Worm (Caenorhabditis elegans) whole organism, L1 larva: ENCODE results near the gene T05A7.13.

Source experiments
- C04F5.9 ChIP-seq: sonication (generic microtip); optimal IDR thresholded peaks from 2 replicates; lab custom pipeline; 2016; ENCODE audit warnings: missing genetic modification characterization, missing compliant biosample characterization
- C16A3.4 ChIP-seq: fragments of 150-350 bp; optimal IDR thresholded peaks from 2 replicates; lab custom pipeline; 2014; ENCODE audit warnings: missing biosample characterization, missing genetic modification characterization
- aly-2 ChIP-seq: fragments of 150-350 bp; optimal IDR thresholded peaks from 2 replicates; lab custom pipeline; 2014; ENCODE audit warnings: missing biosample characterization, missing genetic modification characterization
- blmp-1 ChIP-seq: fragments of 150-350 bp; optimal IDR thresholded peaks from 2 replicates; lab custom pipeline; 2014; ENCODE audit warnings: missing biosample characterization, missing genetic modification characterization
- ceh-8 ChIP-seq: fragments of 200-800 bp; sonication (Bioruptor generic); optimal IDR thresholded peaks from 2 replicates; lab custom pipeline; 2018; ENCODE audit warnings: mild to moderate bottlenecking, missing genetic modification characterization, moderate library complexity, missing compliant biosample characterization
- ceh-82 ChIP-seq, 3 experiments: fragments of 150-350 bp in 1 of 3; sonication (generic microtip) in 2 of 3; optimal IDR thresholded peaks; 2 replicates each; lab custom pipeline; 2014 to 2017; ENCODE audit warnings: missing biosample characterization in 3 of 3, missing genetic modification characterization in 3 of 3
- ceh-88 ChIP-seq: fragments of 200-800 bp; sonication (Bioruptor generic); IDR thresholded peaks from 2 replicates; pipeline ENCODE4 v1.3.6; 2022; ENCODE audit warnings: missing genetic modification characterization, missing compliant biosample characterization
- dsc-1 ChIP-seq: sonication (generic microtip); optimal IDR thresholded peaks from 2 replicates; lab custom pipeline; 2016; ENCODE audit warnings: mild to moderate bottlenecking, missing genetic modification characterization, missing compliant biosample characterization
- efl-1 ChIP-seq, 4 experiments: fragments of 150-350 bp; optimal IDR thresholded peaks in 3 of 4; peaks in 1 of 4; 1 replicate in 1 of 4; 2 replicates in 3 of 4; lab custom pipeline; 2014; ENCODE audit warnings: missing biosample characterization in 2 of 4, missing genetic modification characterization in 2 of 4, missing genetic modification reagents in 2 of 4
- egl-13 ChIP-seq: sonication (generic microtip); optimal IDR thresholded peaks from 2 replicates; lab custom pipeline; 2016; ENCODE audit warnings: missing genotype, missing genetic modification reagents, missing genetic modification characterization, missing compliant biosample characterization
- elt-2 ChIP-seq: sonication (generic microtip); optimal IDR thresholded peaks from 2 replicates; lab custom pipeline; 2016; ENCODE audit warnings: missing genetic modification characterization, mild to moderate bottlenecking, inconsistent platforms, missing compliant biosample characterization, missing genetic modification reagents
- elt-3 ChIP-seq, 6 experiments: fragments of 150-350 bp in 1 of 6; sonication (generic microtip); optimal IDR thresholded peaks; 2 replicates each; lab custom pipeline; 2017 to 2018; ENCODE audit warnings: missing biosample characterization in 6 of 6, missing genetic modification characterization in 6 of 6, inconsistent platforms in 1 of 6
- fkh-10 ChIP-seq: sonication (generic microtip); optimal IDR thresholded peaks from 2 replicates; lab custom pipeline; 2017; ENCODE audit warnings: missing biosample characterization, missing genetic modification reagents, missing genetic modification characterization
- fkh-8 ChIP-seq: sonication (generic microtip); optimal IDR thresholded peaks from 2 replicates; lab custom pipeline; 2016; ENCODE audit warnings: mild to moderate bottlenecking, missing genetic modification characterization, missing compliant biosample characterization
- grh-1 ChIP-seq: fragments of 200-800 bp; sonication (Bioruptor generic); IDR thresholded peaks from 2 replicates; pipeline ENCODE4 v1.3.6; 2022; ENCODE audit warnings: missing genetic modification reagents, missing genetic modification characterization, missing compliant biosample characterization
- isw-1 ChIP-seq: fragments of 200-800 bp; sonication (Bioruptor generic); IDR thresholded peaks from 2 replicates; pipeline ENCODE4 v1.3.6; 2022; ENCODE audit warnings: missing genetic modification characterization, missing compliant biosample characterization
- jun-1 ChIP-seq: fragments of 150-350 bp; optimal IDR thresholded peaks from 2 replicates; lab custom pipeline; 2014; ENCODE audit warnings: missing biosample characterization, missing genetic modification reagents, missing genetic modification characterization
- lin-13 ChIP-seq: fragments of 150-350 bp; optimal IDR thresholded peaks from 2 replicates; lab custom pipeline; 2014; ENCODE audit warnings: missing biosample characterization, missing genetic modification reagents, missing genetic modification characterization
- lin-14 ChIP-seq: fragments of 200-800 bp; sonication (Bioruptor generic); optimal IDR thresholded peaks from 2 replicates; lab custom pipeline; 2018; ENCODE audit warnings: mild to moderate bottlenecking, missing genetic modification characterization, moderate library complexity, missing compliant biosample characterization
- lin-15B ChIP-seq: fragments of 150-350 bp; sonication (generic microtip); optimal IDR thresholded peaks from 3 replicates; lab custom pipeline; 2014; ENCODE audit warnings: missing biosample characterization, missing genetic modification characterization
- lin-35 ChIP-seq, 2 experiments: fragments of 150-350 bp; optimal IDR thresholded peaks; 2 replicates each; lab custom pipeline; 2014; ENCODE audit warnings: missing biosample characterization in 2 of 2, missing genetic modification characterization in 2 of 2, missing genetic modification reagents in 2 of 2
- lir-3 ChIP-seq: sonication (generic microtip); optimal IDR thresholded peaks from 2 replicates; lab custom pipeline; 2016; ENCODE audit warnings: mild to moderate bottlenecking, missing genetic modification characterization, moderate library complexity, missing compliant biosample characterization; ENCODE audit not compliant: poor library complexity
- lsy-2 ChIP-seq, 2 experiments: fragments of 150-350 bp; optimal IDR thresholded peaks; 2 replicates each; lab custom pipeline; 2014; ENCODE audit warnings: missing biosample characterization in 2 of 2, missing genetic modification characterization in 2 of 2
- mab-9 ChIP-seq: fragments of 200-800 bp; sonication (Bioruptor generic); IDR thresholded peaks from 2 replicates; pipeline ENCODE4 v1.3.6; 2022; ENCODE audit warnings: missing genetic modification reagents, missing genetic modification characterization, missing compliant biosample characterization
- mdl-1 ChIP-seq, 2 experiments: fragments of 150-350 bp; optimal IDR thresholded peaks; 2 replicates each; lab custom pipeline; 2014 to 2017; ENCODE audit warnings: missing biosample characterization in 2 of 2, missing genetic modification characterization in 2 of 2, inconsistent platforms in 1 of 2
- mep-1 ChIP-seq: fragments of 150-350 bp; optimal IDR thresholded peaks from 2 replicates; lab custom pipeline; 2014; ENCODE audit warnings: missing biosample characterization, missing genetic modification characterization
- nhr-19 ChIP-seq: fragments of 200-800 bp; sonication (Bioruptor generic); conservative IDR thresholded peaks from 2 replicates; pipeline ENCODE4 v1.3.6; 2022; ENCODE audit warnings: missing genetic modification characterization, missing compliant biosample characterization
- nhr-20 ChIP-seq: sonication (generic microtip); optimal IDR thresholded peaks from 2 replicates; lab custom pipeline; 2016; ENCODE audit warnings: mild to moderate bottlenecking, missing genetic modification characterization, missing compliant biosample characterization
- nhr-237 ChIP-seq: fragments of 150-350 bp; optimal IDR thresholded peaks from 2 replicates; lab custom pipeline; 2014; ENCODE audit warnings: missing biosample characterization, missing genetic modification characterization
- nhr-47 ChIP-seq: sonication (generic microtip); optimal IDR thresholded peaks from 2 replicates; lab custom pipeline; 2016; ENCODE audit warnings: mild to moderate bottlenecking, missing genetic modification characterization, moderate library complexity, missing compliant biosample characterization
- nhr-71 ChIP-seq: sonication (generic microtip); optimal IDR thresholded peaks from 2 replicates; lab custom pipeline; 2016; ENCODE audit warnings: mild to moderate bottlenecking, missing genetic modification characterization, moderate library complexity, missing compliant biosample characterization
- nhr-77 ChIP-seq: fragments of 150-350 bp; optimal IDR thresholded peaks from 2 replicates; lab custom pipeline; 2014; ENCODE audit warnings: missing biosample characterization, missing genetic modification characterization
- nhr-85 ChIP-seq: sonication (generic microtip); peaks from one replicate; lab custom pipeline; 2016; ENCODE audit warnings: missing genetic modification characterization, inconsistent platforms, missing compliant biosample characterization
- nhr-90 ChIP-seq: sonication (generic microtip); optimal IDR thresholded peaks from 2 replicates; lab custom pipeline; 2016; ENCODE audit warnings: mild to moderate bottlenecking, missing genetic modification characterization, missing compliant biosample characterization; ENCODE audit not compliant: poor library complexity
- pax-3 ChIP-seq: fragments of 200-800 bp; sonication (Bioruptor generic); optimal IDR thresholded peaks from 2 replicates; lab custom pipeline; 2018; ENCODE audit warnings: mild to moderate bottlenecking, missing genetic modification characterization, moderate library complexity, missing compliant biosample characterization
- rnt-1 ChIP-seq: sonication (generic microtip); optimal IDR thresholded peaks from 2 replicates; lab custom pipeline; 2016; ENCODE audit warnings: mild to moderate bottlenecking, missing genetic modification characterization, moderate library complexity, missing compliant biosample characterization
- skn-1 ChIP-seq: fragments of 150-350 bp; optimal IDR thresholded peaks from 2 replicates; lab custom pipeline; 2014; ENCODE audit warnings: missing biosample characterization, missing genetic modification characterization
- snu-23 ChIP-seq: sonication (generic microtip); optimal IDR thresholded peaks from 2 replicates; lab custom pipeline; 2016; ENCODE audit warnings: missing genetic modification characterization, missing compliant biosample characterization
- sox-4 ChIP-seq: sonication (generic microtip); optimal IDR thresholded peaks from 2 replicates; lab custom pipeline; 2016; ENCODE audit warnings: missing genetic modification characterization, missing compliant biosample characterization
- swsn-7 ChIP-seq: sonication (generic microtip); optimal IDR thresholded peaks from 2 replicates; lab custom pipeline; 2016; ENCODE audit warnings: missing genetic modification characterization, missing compliant biosample characterization
- tbx-2 ChIP-seq: sonication (generic microtip); optimal IDR thresholded peaks from 2 replicates; lab custom pipeline; 2016; ENCODE audit warnings: missing genetic modification characterization, missing compliant biosample characterization
- unc-130 ChIP-seq: fragments of 150-350 bp; optimal IDR thresholded peaks from 2 replicates; lab custom pipeline; 2017; ENCODE audit warnings: missing biosample characterization, missing genetic modification characterization, inconsistent platforms
- unc-86 ChIP-seq: sonication (generic microtip); optimal IDR thresholded peaks from 2 replicates; lab custom pipeline; 2016; ENCODE audit warnings: missing genetic modification characterization, missing compliant biosample characterization
- vab-15 ChIP-seq: sonication (generic microtip); optimal IDR thresholded peaks from 2 replicates; lab custom pipeline; 2017; ENCODE audit warnings: missing genotype, mild to moderate bottlenecking, missing genetic modification characterization, missing compliant biosample characterization
- ztf-11 ChIP-seq, 2 experiments: sonication (generic microtip); optimal IDR thresholded peaks; 2 replicates each; lab custom pipeline; 2016 to 2017; ENCODE audit warnings: missing genetic modification characterization in 2 of 2, missing biosample characterization in 1 of 2, missing compliant biosample characterization in 1 of 2

Gene T05A7.13

DNA sequence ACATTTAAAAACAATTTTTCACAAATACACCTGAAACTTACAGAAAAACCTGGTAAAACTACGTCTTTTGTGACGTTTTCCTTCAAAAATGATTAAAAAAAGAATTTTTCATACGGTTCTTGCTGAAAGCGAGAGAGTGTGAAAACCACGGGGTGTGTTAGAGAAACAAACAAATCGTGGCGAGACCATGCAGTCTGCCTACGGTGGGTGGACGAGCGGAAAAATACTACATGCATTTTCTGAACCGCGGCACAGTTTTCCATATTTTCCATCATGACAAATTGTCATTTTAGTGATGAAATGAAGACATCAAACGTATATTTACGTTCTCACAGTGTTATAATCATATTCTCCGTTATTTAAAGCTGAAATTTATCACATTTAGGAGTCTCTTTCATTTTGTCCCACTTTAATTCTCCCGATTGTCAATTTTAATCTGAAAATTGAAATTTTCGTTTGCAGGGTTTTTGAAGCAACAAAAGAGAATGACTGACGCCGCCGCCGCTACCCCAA is 45.2 kb upstream of the T05A7.13 start, which contains the start of the genes F10G7.9 and tsn-1 (continued):
- peak; percentile 58 for TF ChIP-seq nhr-20
- TF ChIP-seq tbx-2 (tag; lab: Kevin White, UChicago) = peak; percentile 45

DNA sequence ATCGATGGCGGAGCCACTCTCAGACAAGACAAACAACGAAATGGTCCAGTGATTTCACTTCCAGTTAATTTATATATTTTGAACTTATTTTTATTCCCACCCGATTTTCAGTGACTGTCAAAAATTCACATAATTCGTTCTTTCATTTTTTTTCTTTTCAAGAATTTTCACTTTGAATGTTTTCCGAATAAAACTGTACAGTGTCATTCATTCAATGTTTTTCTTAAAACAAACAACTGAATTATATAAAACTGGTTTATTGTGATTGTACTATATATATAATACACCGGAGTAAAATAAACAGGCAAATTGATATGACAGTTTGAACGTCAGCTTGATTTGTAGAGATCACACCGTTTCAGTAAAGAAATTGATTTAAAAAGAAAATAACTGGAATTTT is 41.8 kb upstream of the T05A7.13 start:
- no peak for TF ChIP-seq rnt-1 (tag; lab: Kevin White, UChicago)
- no peak for TF ChIP-seq nhr-19 (GFP tag; lab: Robert Waterston, UW)
- TF ChIP-seq isw-1 (GFP tag; lab: Robert Waterston, UW) = no peak
- no peak for TF ChIP-seq fkh-10 (GFP tag; lab: Kevin White, UChicago)
- no peak for TF ChIP-seq nhr-71
- no peak for TF ChIP-seq mdl-1 (tag; optimal IDR thresholded peaks at IDR 0.05; lab: Kevin White, UChicago)
- TF ChIP-seq nhr-90 (tag; lab: Kevin White, UChicago) = no peak
- no peak for TF ChIP-seq ceh-88 (GFP tag; lab: Robert Waterston, UW)

DNA sequence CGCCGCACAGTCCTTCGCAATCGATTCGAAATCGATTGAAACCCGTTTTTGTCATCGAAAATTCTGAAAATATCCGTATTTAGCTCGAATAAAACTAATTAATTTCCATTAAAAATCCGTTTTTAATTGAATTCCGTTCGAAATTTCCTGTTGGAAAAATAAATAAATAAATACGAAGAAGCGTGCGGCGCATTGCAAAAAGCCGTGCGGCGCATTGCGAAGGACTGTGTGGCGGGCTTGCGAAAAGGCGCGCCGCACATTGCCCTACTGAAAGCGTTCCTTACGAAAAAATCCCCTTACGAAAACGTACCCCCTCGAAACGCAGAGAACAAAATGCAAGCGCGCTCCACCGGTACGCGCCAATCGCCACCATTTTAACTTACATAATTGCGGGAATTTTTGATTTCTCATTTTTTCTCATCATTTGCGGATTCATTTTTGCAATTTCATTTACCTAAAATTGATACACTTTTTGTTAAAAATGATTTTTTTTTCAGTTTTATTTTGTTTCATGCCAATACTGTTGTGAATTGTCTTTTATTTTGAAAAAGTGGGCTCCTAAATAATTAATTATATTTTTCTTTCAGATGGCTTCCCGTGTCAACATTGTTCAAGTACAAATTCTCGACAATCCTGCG is 40.4 kb upstream of the T05A7.13 start, which contains the start of gene unc-85:
Gene unc-85 (plus strand): TSS at position 588 of the 638 bp plus-strand sequence.
- TF ChIP-seq aly-2 (tag; lab: Kevin White, UChicago) = peak; percentile 25
- peak; percentile 36 for TF ChIP-seq pax-3
- TF ChIP-seq nhr-77 = peak; percentile 22
- peak; percentile 19 for TF ChIP-seq ceh-8 (GFP tag; lab: Kevin White, UChicago)
- TF ChIP-seq elt-3 (tag; optimal IDR thresholded peaks at IDR 0.05; lab: Kevin White, UChicago) = peak in 1 of 6 experiments; percentile 18
- TF ChIP-seq lin-15B = peak; percentile 71
- peak; percentile 28 for TF ChIP-seq C04F5.9
- TF ChIP-seq nhr-20 = peak; percentile 73
- peak; percentile 88 for TF ChIP-seq isw-1 (GFP tag; lab: Robert Waterston, UW)
- TF ChIP-seq lin-35 (GFP tag; optimal IDR thresholded peaks at IDR 0.05; lab: Kevin White, UChicago) = peak; percentile 43 to 80
- TF ChIP-seq jun-1 (tag; lab: Kevin White, UChicago) = peak; percentile 52
- TF ChIP-seq efl-1 (optimal IDR thresholded peaks at IDR 0.05; lab: Kevin White, UChicago) = peak; percentile 74 to 76
- peak; percentile 71 to 96 for TF ChIP-seq efl-1 (GFP tag; optimal IDR thresholded peaks at IDR 0.05 in 1 of 2; lab: Kevin White, UChicago)
- peak; percentile 70 for TF ChIP-seq rnt-1 (tag; lab: Kevin White, UChicago)
- peak; percentile 84 for TF ChIP-seq grh-1 (GFP tag; lab: Robert Waterston, UW)
- peak; percentile 20 for TF ChIP-seq blmp-1 (tag; lab: Kevin White, UChicago)
- TF ChIP-seq mdl-1 (tag; optimal IDR thresholded peaks at IDR 0.05; lab: Kevin White, UChicago) = peak in 1 of 2 experiments; percentile 8
- TF ChIP-seq elt-2 (tag; lab: Kevin White, UChicago) = peak; percentile 60
- peak; percentile 76 for TF ChIP-seq snu-23 (GFP tag; lab: Kevin White, UChicago)
- TF ChIP-seq fkh-8 (tag; lab: Kevin White, UChicago) = peak; percentile 54
- TF ChIP-seq nhr-85 = peak; percentile 89
- peak; percentile 63 for TF ChIP-seq unc-86
- peak; percentile 94 for TF ChIP-seq nhr-19 (GFP tag; lab: Robert Waterston, UW)
- TF ChIP-seq C16A3.4 (tag; lab: Kevin White, UChicago) = peak; percentile 63
- peak; percentile 47 for TF ChIP-seq dsc-1 (tag; lab: Kevin White, UChicago)
- TF ChIP-seq mep-1 (tag; lab: Kevin White, UChicago) = peak; percentile 28
- peak; percentile 3 for TF ChIP-seq nhr-237
- TF ChIP-seq lin-13 (GFP tag; lab: Kevin White, UChicago) = peak; percentile 44
- peak; percentile 73 for TF ChIP-seq swsn-7 (tag; lab: Kevin White, UChicago)
- TF ChIP-seq tbx-2 (tag; lab: Kevin White, UChicago) = peak; percentile 69
- peak; percentile 72 to 88 for TF ChIP-seq lsy-2 (tag; optimal IDR thresholded peaks at IDR 0.05; lab: Kevin White, UChicago)
- peak; percentile 40 for TF ChIP-seq sox-4 (tag; lab: Kevin White, UChicago)
- peak; percentile 83 for TF ChIP-seq lin-14 (GFP tag; lab: Kevin White, UChicago)
- peak in 1 of 2 experiments; percentile 29 for TF ChIP-seq ztf-11 (tag; optimal IDR thresholded peaks at IDR 0.05; lab: Kevin White, UChicago)
- peak; percentile 8 for TF ChIP-seq vab-15 (tag; lab: Kevin White, UChicago)
- TF ChIP-seq lir-3 = peak; percentile 65
- TF ChIP-seq unc-130 = peak; percentile 50
- peak in 2 of 3 experiments; percentile 24 to 65 for TF ChIP-seq ceh-82 (tag; optimal IDR thresholded peaks at IDR 0.05; lab: Kevin White, UChicago)
- TF ChIP-seq nhr-47 (tag; lab: Kevin White, UChicago) = peak; percentile 82
- TF ChIP-seq mab-9 (GFP tag; lab: Robert Waterston, UW) = peak; percentile 69
- peak; percentile 45 for TF ChIP-seq skn-1 (tag; lab: Kevin White, UChicago)
- TF ChIP-seq egl-13 = peak; percentile 52
